Worm (Caenorhabditis elegans): ENCODE measurements around the gene K11D12.11.
A peak's percentile ranks its signal among the peaks of the same experiment; 100 is the strongest.

The K11D12.11 gene

DNA sequence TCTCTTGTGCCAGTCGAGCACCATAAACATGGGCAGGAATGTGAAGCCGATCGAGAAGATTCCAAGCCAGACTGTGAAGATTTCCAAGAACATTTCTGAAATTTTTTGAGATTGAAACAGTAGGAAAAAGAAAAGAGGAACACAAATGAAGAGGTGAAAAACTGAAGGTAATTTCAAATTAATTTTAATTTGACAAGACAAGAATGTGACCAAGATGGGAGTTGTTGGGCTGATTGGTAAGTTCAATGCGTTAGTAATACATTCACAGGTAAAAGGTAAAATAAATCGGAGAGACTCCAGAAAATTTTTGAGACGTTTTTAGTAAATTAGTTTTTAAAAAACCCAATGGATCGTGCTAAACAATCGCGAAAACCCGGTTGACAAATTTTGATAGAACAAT is 8.7 kb downstream of the K11D12.11 start, which contains the start of gene swt-7:
TSS of gene swt-7 (minus strand) at position 101 of the 400 bp plus-strand sequence.
- TF ChIP-seq nhr-77 (tag; optimal IDR thresholded peaks at IDR 0.05): no peak
- TF ChIP-seq lin-13 (GFP tag; optimal IDR thresholded peaks at IDR 0.05): no peak
- no peak for TF ChIP-seq lin-39 (tag; optimal IDR thresholded peaks at IDR 0.05)
- no peak for TF ChIP-seq ztf-1 (GFP tag; conservative IDR thresholded peaks at IDR 0.05)
- TF ChIP-seq Y55F3AM.14 (GFP tag; optimal IDR thresholded peaks at IDR 0.05): no peak
- no peak for TF ChIP-seq gmeb-1 (tag; optimal IDR thresholded peaks at IDR 0.05)
- no peak for TF ChIP-seq ztf-11 (tag; optimal IDR thresholded peaks at IDR 0.05)
- TF ChIP-seq skn-1 (tag; optimal IDR thresholded peaks at IDR 0.05): no peak
- no peak for TF ChIP-seq ceh-82 (tag; optimal IDR thresholded peaks at IDR 0.05)
- no peak for TF ChIP-seq F13H6.1 (tag; optimal IDR thresholded peaks at IDR 0.05)
- no peak for TF ChIP-seq elt-3 (tag; optimal IDR thresholded peaks at IDR 0.05)
- no peak for TF ChIP-seq mdl-1 (tag; optimal IDR thresholded peaks at IDR 0.05)
- TF ChIP-seq nhr-6 (tag; optimal IDR thresholded peaks at IDR 0.05): no peak
- TF ChIP-seq sem-4 (tag; optimal IDR thresholded peaks at IDR 0.05): no peak

DNA sequence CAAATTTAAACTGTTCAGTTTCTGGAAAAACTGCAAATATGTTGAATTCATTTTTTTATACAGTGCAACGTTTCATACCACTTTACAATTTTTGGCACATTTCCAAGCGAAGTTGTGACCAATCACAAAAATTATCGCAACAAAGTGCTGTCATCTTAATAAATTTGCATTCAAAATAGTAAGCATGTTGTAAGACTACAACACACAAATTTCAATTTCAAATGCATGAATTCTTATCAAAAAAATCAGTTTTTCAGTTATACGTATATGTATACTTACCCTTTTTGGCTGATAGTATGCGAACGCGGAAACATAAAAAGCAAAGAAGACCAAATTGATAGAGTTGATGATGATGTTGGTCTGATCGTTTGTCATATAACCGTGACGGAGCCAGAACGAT is 9.2 kb downstream of the K11D12.11 start:
- TF ChIP-seq nhr-12 (tag; optimal IDR thresholded peaks at IDR 0.05) (no peak), F13H6.1 (tag; optimal IDR thresholded peaks at IDR 0.05) (peak; percentile 13), sma-9 (GFP tag; optimal IDR thresholded peaks at IDR 0.05) (peak; percentile 29), sma-9 (tag; optimal IDR thresholded peaks at IDR 0.05) (no peak), fos-1 (tag; optimal IDR thresholded peaks at IDR 0.05) (peak; percentile 97), lsy-2 (tag; optimal IDR thresholded peaks at IDR 0.05) (no peak), crh-2 (tag; optimal IDR thresholded peaks at IDR 0.05) (peak; percentile 44)

DNA sequence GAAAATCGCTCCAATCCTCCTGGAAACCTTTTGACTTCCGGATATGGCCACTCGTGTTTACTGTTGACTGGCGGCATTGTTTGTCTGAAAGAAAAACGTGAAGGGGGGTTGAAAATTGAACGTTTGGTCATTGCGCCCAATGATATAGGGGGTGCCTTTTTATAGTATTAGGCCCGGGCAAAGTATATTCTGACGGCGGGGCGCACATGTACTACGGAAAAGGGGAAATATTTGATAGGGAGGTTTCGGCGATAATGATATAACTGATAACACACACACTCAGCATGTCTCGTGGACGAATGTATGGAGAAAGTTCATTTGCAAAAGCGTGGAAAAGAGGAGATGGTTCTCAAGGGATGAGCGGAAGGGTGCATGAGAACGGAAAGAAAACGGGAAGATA is 11.8 kb downstream of the K11D12.11 start, which contains the start of gene cpt-4:
TSS of gene cpt-4 (minus strand) at position 84 of the 400 bp plus-strand sequence.
- no peak for TF ChIP-seq nhr-23 (tag; optimal IDR thresholded peaks at IDR 0.05)
- TF ChIP-seq nhr-6 (tag; optimal IDR thresholded peaks at IDR 0.05): no peak
- TF ChIP-seq Y55F3AM.14 (GFP tag; optimal IDR thresholded peaks at IDR 0.05): peak; percentile 58
- no peak for TF ChIP-seq elt-1 (tag; optimal IDR thresholded peaks at IDR 0.05)
- TF ChIP-seq crh-2 (tag; optimal IDR thresholded peaks at IDR 0.05): peak; percentile 47
- peak; percentile 10 for TF ChIP-seq nhr-21 (tag; optimal IDR thresholded peaks at IDR 0.05)
- TF ChIP-seq sma-9 (GFP tag; optimal IDR thresholded peaks at IDR 0.05): peak; percentile 80
- no peak for TF ChIP-seq sma-9 (tag; optimal IDR thresholded peaks at IDR 0.05)
- TF ChIP-seq fos-1 (tag; optimal IDR thresholded peaks at IDR 0.05): peak; percentile 92
- TF ChIP-seq F13H6.1 (tag; optimal IDR thresholded peaks at IDR 0.05): peak; percentile 25
- peak; percentile 10 to 24 for TF ChIP-seq mdl-1 (tag; optimal IDR thresholded peaks at IDR 0.05)
- TF ChIP-seq alr-1 (tag; optimal IDR thresholded peaks at IDR 0.05): no peak

DNA sequence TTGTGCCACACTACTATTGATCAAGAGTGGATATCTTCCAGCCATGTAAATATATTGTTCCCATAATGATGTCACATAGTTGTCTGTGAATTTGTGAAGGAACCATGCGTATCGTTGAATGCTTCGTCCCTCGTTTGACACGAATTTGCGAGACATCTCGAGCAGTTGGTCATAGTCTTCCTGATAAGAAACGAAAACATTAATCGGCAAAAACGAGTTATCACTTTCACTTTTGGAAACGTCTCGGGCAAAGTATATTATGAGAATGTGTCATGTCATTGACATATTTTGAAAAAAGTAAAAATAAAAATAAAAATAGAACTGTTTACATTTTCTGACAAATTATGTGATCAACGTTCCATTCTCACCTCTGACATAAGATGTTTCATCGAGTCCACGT is 13.0 kb downstream of the K11D12.11 start:
- peak; percentile 11 for TF ChIP-seq Y55F3AM.14 (GFP tag; optimal IDR thresholded peaks at IDR 0.05)
- peak; percentile 5 for TF ChIP-seq sma-9 (GFP tag; optimal IDR thresholded peaks at IDR 0.05)
- no peak for TF ChIP-seq sma-9 (tag; optimal IDR thresholded peaks at IDR 0.05)
- TF ChIP-seq nhr-10 (tag; optimal IDR thresholded peaks at IDR 0.05): no peak
- TF ChIP-seq snpc-4 (tag; optimal IDR thresholded peaks at IDR 0.05): no peak
- peak; percentile 44 for TF ChIP-seq crh-2 (tag; optimal IDR thresholded peaks at IDR 0.05)
- no peak for TF ChIP-seq alr-1 (tag; optimal IDR thresholded peaks at IDR 0.05)
- peak; percentile 22 for TF ChIP-seq F13H6.1 (tag; optimal IDR thresholded peaks at IDR 0.05)
- no peak for TF ChIP-seq sem-4 (tag; optimal IDR thresholded peaks at IDR 0.05)
- TF ChIP-seq nhr-6 (tag; optimal IDR thresholded peaks at IDR 0.05): no peak
- TF ChIP-seq fos-1 (tag; optimal IDR thresholded peaks at IDR 0.05): peak; percentile 92

DNA sequence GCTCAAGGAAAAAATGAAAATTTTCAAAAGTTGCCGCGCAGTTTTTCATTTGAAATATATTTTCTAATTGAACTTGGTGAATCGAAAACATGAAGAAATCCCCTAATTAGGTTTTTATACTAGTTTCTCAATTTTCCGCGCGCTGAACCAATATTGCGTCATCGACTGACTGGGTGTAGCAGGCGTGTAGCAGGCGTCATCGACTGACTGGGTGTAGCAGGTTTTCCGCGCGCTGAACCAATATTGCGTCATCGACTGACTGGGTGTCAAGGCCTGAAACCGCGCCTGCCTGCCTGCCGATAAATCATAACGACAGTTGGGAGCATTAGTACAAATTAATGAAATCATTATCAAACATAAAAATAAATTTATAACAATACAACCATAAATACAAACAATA is 16.0 kb downstream of the K11D12.11 start:
- TF ChIP-seq elt-3 (tag; optimal IDR thresholded peaks at IDR 0.05) (no peak), unc-55 (GFP tag; optimal IDR thresholded peaks at IDR 0.05) (no peak), gmeb-1 (tag; optimal IDR thresholded peaks at IDR 0.05) (no peak), mbf-1 (tag; optimal IDR thresholded peaks at IDR 0.05) (no peak), C34F6.9 (tag; optimal IDR thresholded peaks at IDR 0.05) (no peak), zag-1 (tag; optimal IDR thresholded peaks at IDR 0.05) (no peak), sem-4 (tag; optimal IDR thresholded peaks at IDR 0.05) (no peak), lin-13 (GFP tag; optimal IDR thresholded peaks at IDR 0.05) (no peak), ztf-11 (tag; optimal IDR thresholded peaks at IDR 0.05) (no peak), egl-27 (tag; optimal IDR thresholded peaks at IDR 0.05) (no peak), unc-62 (GFP tag; optimal IDR thresholded peaks at IDR 0.05) (no peak), nhr-21 (tag; optimal IDR thresholded peaks at IDR 0.05) (no peak), ztf-4 (tag; optimal IDR thresholded peaks at IDR 0.05) (no peak), unc-39 (tag; optimal IDR thresholded peaks at IDR 0.05) (no peak), nhr-237 (tag; optimal IDR thresholded peaks at IDR 0.05) (no peak), ceh-82 (tag; optimal IDR thresholded peaks at IDR 0.05) (no peak), peb-1 (tag; optimal IDR thresholded peaks at IDR 0.05) (no peak), snpc-4 (tag; optimal IDR thresholded peaks at IDR 0.05) (no peak), ama-1 (optimal IDR thresholded peaks at IDR 0.05) (no peak), R02D3.7 (tag; optimal IDR thresholded peaks at IDR 0.05) (no peak)
